Worm (Caenorhabditis elegans): ENCODE data around the gene fars-3.

fars-3 gene

DNA sequence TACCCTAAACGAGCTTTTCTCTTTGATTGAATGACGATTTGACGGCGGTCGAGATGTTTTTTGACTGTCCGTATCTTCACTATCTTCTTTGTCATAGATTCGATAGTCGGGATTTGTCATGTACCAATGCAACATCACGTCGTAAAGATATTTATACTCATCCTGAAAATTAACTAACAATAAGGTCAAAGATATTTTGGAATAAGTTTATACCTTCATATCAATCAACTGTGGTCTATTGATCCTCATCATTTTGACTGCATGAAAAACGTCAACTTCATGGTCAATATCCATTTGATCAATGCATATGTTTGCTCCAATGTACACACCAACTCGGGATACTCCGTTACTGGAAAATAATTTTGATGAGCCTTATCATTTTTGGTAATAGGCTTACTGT is 23.5 kb downstream of the fars-3 start:
- TF ChIP-seq unc-62 (GFP tag; optimal IDR thresholded peaks at IDR 0.05 in 1 of 2) (peak in 1 of 2 experiments; percentile 63), unc-62 (tag; optimal IDR thresholded peaks at IDR 0.05) (no peak), lin-13 (GFP tag; optimal IDR thresholded peaks at IDR 0.05) (no peak), D1046.2 (GFP tag; IDR thresholded peaks at IDR 0.05) (no peak), Y48G9A.11 (GFP tag; IDR thresholded peaks at IDR 0.05) (no peak), skn-1 (tag; optimal IDR thresholded peaks at IDR 0.05) (no peak), jun-1 (tag; optimal IDR thresholded peaks at IDR 0.05) (no peak), lin-29 (GFP tag; IDR thresholded peaks at IDR 0.05) (no peak), aha-1 (tag) (peak; percentile 53)

DNA sequence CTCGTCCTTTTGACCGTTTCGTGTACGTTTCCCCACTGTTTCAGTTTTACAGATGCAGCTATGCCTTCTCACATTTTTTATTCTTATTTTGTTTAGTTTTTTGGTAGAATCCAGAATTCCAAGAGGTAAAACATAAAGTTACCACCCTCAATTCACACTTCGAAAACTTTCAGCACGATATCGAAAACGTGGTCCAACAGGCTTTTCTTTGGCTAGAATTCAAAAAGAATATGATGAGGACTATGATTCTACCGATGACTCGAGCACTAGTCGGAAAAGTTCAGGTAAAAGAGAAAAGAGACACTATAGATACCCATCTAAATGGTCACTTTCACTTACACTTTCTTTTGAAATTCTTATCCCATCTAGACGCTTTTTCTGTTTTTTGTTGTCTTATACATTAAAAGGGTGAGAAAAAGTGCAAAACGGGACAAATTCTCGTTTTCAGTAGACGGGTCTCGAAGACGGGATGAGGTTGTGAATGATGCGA is 29.6 kb downstream of the fars-3 start, which contains the start of gene M05D6.9:
TSS of gene M05D6.9 (plus strand) at position 51 of the 490 bp plus-strand sequence.
- TF ChIP-seq unc-62 (GFP tag; optimal IDR thresholded peaks at IDR 0.05 in 1 of 2) (peak in 1 of 2 experiments; percentile 80), unc-62 (tag; optimal IDR thresholded peaks at IDR 0.05) (no peak), zfp-2 (tag; optimal IDR thresholded peaks at IDR 0.05) (no peak)

DNA sequence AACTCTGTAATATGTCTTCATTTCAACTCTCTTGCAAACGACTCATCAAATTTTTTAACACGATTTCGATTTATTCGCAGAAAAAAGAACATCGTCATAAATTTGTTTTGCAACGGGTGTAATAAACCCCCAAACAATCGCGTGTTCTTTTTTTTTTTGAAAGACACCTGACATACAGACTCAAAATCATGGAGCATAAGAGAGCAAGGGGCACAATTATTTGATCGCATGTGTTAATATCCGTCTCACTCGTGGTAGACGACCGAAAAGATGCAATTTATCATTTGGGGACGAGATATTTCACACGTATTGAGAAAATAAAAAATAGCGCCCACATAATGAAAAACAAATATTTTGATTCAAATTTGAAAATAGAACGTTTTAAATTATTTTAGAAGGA is 31.5 kb downstream of the fars-3 start:
- TF ChIP-seq daf-16 (GFP tag; optimal IDR thresholded peaks at IDR 0.05), result peak in 1 of 2 experiments; percentile 65
- TF ChIP-seq daf-16 (tag; optimal IDR thresholded peaks at IDR 0.05), result no peak
- TF ChIP-seq nhr-111 (GFP tag; optimal IDR thresholded peaks at IDR 0.05), result no peak
- TF ChIP-seq hlh-30 (tag; optimal IDR thresholded peaks at IDR 0.05; ENCODE audit: insufficient read depth), result peak; percentile 45
- TF ChIP-seq hif-1 (tag; optimal IDR thresholded peaks at IDR 0.05), result peak in 1 of 2 experiments; percentile 0
- TF ChIP-seq hlh-11 (tag; optimal IDR thresholded peaks at IDR 0.05), result peak; percentile 29

DNA sequence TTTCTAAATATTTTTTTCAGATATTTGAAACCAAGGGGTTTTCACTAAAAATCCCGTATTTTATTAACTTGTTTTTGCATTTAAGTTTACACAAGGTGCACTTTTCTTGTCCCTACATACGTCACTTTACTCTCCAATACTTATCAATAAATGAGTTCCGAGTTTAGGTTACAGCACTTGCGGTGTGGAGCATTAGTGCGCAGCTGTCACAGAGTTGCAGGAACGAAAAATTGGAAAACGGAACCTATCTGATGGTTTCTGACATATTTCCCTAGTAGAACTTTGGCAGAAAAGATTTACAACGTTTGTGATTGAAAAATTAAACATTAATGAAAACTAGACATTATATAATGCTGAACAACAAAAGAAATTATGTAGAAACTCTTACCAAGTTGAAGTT is 33.5 kb downstream of the fars-3 start:
- TF ChIP-seq aha-1 (tag), result peak; percentile 86
- no peak for TF ChIP-seq F49E8.2 (tag; optimal IDR thresholded peaks at IDR 0.05; ENCODE audit: borderline replicate concordance)

DNA sequence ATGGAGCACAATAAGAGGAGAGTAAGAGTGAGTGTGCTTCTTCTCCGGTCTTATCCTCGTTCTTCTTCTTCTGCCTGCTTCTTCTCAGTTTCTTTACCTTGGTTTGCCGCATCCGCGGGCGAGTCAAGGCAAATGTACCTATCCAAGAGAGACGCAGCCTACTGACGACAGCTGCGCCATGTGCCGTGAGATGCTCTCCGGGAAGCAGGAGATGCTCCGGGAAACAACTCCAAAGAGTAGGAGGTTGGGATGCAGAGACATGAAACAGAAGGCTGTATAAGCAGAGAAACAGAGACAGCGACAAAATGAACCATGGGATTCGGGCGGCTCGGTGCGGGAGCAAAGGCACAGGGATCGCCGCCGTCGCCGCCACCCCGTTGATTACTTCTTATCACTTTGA is 34.4 kb downstream of the fars-3 start:
- TF ChIP-seq ama-1 (optimal IDR thresholded peaks at IDR 0.05), result no peak
- 0 out of 2 replicates have a peak, but pooled peaks have one; percentile 32 for TF ChIP-seq hmg-1.1 (GFP tag; IDR thresholded peaks at IDR 0.05)
- TF ChIP-seq ceh-28 (tag; optimal IDR thresholded peaks at IDR 0.05), result no peak
- TF ChIP-seq tag-97 (GFP tag; IDR thresholded peaks at IDR 0.05), result no peak
- peak in 1 of 2 experiments; percentile 34 for TF ChIP-seq hif-1 (tag; optimal IDR thresholded peaks at IDR 0.05)
- TF ChIP-seq unc-62 (GFP tag; optimal IDR thresholded peaks at IDR 0.05 in 1 of 2), result peak in 1 of 2 experiments; percentile 72
- no peak for TF ChIP-seq unc-62 (tag; optimal IDR thresholded peaks at IDR 0.05)
- TF ChIP-seq cey-2 (tag; optimal IDR thresholded peaks at IDR 0.05; ENCODE audit: borderline replicate concordance, insufficient read depth), result no peak
- TF ChIP-seq zfp-3 (GFP tag; conservative IDR thresholded peaks at IDR 0.05), result no peak
- TF ChIP-seq hlh-11 (tag; optimal IDR thresholded peaks at IDR 0.05), result peak; percentile 51
- TF ChIP-seq ceh-62 (tag; optimal IDR thresholded peaks at IDR 0.05), result no peak
- peak; percentile 40 for TF ChIP-seq nhr-11 (tag; optimal IDR thresholded peaks at IDR 0.05)
- no peak for TF ChIP-seq snpc-4 (tag; optimal IDR thresholded peaks at IDR 0.05)
- no peak for TF ChIP-seq T20F7.1 (GFP tag; optimal IDR thresholded peaks at IDR 0.05)
- TF ChIP-seq T26A8.4 (GFP tag; IDR thresholded peaks at IDR 0.05), result no peak
- no peak for TF ChIP-seq dmd-8 (GFP tag; IDR thresholded peaks at IDR 0.05)
- TF ChIP-seq daf-16 (GFP tag; optimal IDR thresholded peaks at IDR 0.05), result peak in 1 of 2 experiments; percentile 37
- no peak for TF ChIP-seq daf-16 (tag; optimal IDR thresholded peaks at IDR 0.05)
- TF ChIP-seq dmd-6 (GFP tag; IDR thresholded peaks at IDR 0.05), result no peak
- no peak for TF ChIP-seq F37D6.2 (tag; optimal IDR thresholded peaks at IDR 0.05)
- TF ChIP-seq dpl-1 (GFP tag; optimal IDR thresholded peaks at IDR 0.05), result no peak
- TF ChIP-seq madf-5 (GFP tag; IDR thresholded peaks at IDR 0.05), result no peak
- no peak for TF ChIP-seq Y48G9A.11 (GFP tag; IDR thresholded peaks at IDR 0.05)
- TF ChIP-seq nhr-41 (GFP tag; IDR thresholded peaks at IDR 0.05), result no peak
- 0 out of 2 replicates have a peak, but pooled peaks have one; percentile 9 for TF ChIP-seq lin-38 (GFP tag; IDR thresholded peaks at IDR 0.05)
- no peak for TF ChIP-seq Y105C5A.15 (GFP tag; IDR thresholded peaks at IDR 0.05)
